Worm (Caenorhabditis elegans) whole organism, mixed stage, embryonic: ENCODE measurements around the gene ccpp-6.

Experiments
- M03D4.4 ChIP-seq: sonication (generic microtip); optimal IDR thresholded peaks from 2 replicates; lab custom pipeline; 2017; ENCODE audit warnings: mild to moderate bottlenecking, missing genetic modification characterization, missing compliant biosample characterization
- bed-3 ChIP-seq: fragments of 200-800 bp; sonication (Bioruptor generic); optimal IDR thresholded peaks from 3 replicates; lab custom pipeline; 2018; ENCODE audit warnings: mild to moderate bottlenecking, missing genetic modification characterization, moderate library complexity, missing compliant biosample characterization
- blmp-1 ChIP-seq: fragments of 150-350 bp; optimal IDR thresholded peaks from 2 replicates; lab custom pipeline; 2014; ENCODE audit warnings: missing biosample characterization, missing genetic modification characterization
- ceh-39 ChIP-seq: fragments of 150-350 bp; optimal IDR thresholded peaks from 2 replicates; lab custom pipeline; 2014; ENCODE audit warnings: missing biosample characterization, missing genetic modification characterization
- ces-1 ChIP-seq: fragments of 150-350 bp; optimal IDR thresholded peaks from 2 replicates; lab custom pipeline; 2014; ENCODE audit warnings: missing biosample characterization, missing genetic modification reagents, missing genetic modification characterization
- cnd-1 ChIP-seq: fragments of 200-800 bp; sonication (Bioruptor generic); optimal IDR thresholded peaks from 2 replicates; lab custom pipeline; 2018; ENCODE audit warnings: mild to moderate bottlenecking, missing genetic modification characterization, missing compliant biosample characterization
- elt-1 ChIP-seq: sonication (generic microtip); optimal IDR thresholded peaks from 2 replicates; lab custom pipeline; 2017; ENCODE audit warnings: missing genetic modification characterization, mild to moderate bottlenecking, missing compliant biosample characterization, antibody characterized with exemption, moderate library complexity, borderline replicate concordance; ENCODE audit not compliant: insufficient read depth
- elt-3 ChIP-seq: fragments of 150-350 bp; optimal IDR thresholded peaks from 2 replicates; lab custom pipeline; 2014; ENCODE audit warnings: missing biosample characterization, missing genetic modification characterization
- flh-1 ChIP-seq: fragments of 200-800 bp; sonication (Bioruptor generic); optimal IDR thresholded peaks from 2 replicates; lab custom pipeline; 2018; ENCODE audit warnings: mild to moderate bottlenecking, missing genetic modification characterization, moderate library complexity, missing compliant biosample characterization
- ham-2 ChIP-seq: fragments of 200-800 bp; sonication (Bioruptor generic); optimal IDR thresholded peaks from 2 replicates; lab custom pipeline; 2018; ENCODE audit warnings: mild to moderate bottlenecking, missing genetic modification characterization, missing compliant biosample characterization
- lin-13 ChIP-seq: fragments of 150-350 bp; optimal IDR thresholded peaks from 2 replicates; lab custom pipeline; 2014; ENCODE audit warnings: missing biosample characterization, missing genetic modification characterization
- lsy-2 ChIP-seq: fragments of 150-350 bp; optimal IDR thresholded peaks from 2 replicates; lab custom pipeline; 2014; ENCODE audit warnings: missing biosample characterization, missing genetic modification characterization
- mab-5 ChIP-seq: fragments of 150-350 bp; optimal IDR thresholded peaks from 2 replicates; lab custom pipeline; 2014; ENCODE audit warnings: missing biosample characterization, missing genetic modification characterization
- mls-2 ChIP-seq: sonication (generic microtip); optimal IDR thresholded peaks from 2 replicates; lab custom pipeline; 2016; ENCODE audit warnings: mild to moderate bottlenecking, missing genetic modification characterization, moderate library complexity, missing compliant biosample characterization
- nhr-12 ChIP-seq: fragments of 150-350 bp; optimal IDR thresholded peaks from 2 replicates; lab custom pipeline; 2014; ENCODE audit warnings: missing biosample characterization, missing genetic modification characterization
- nhr-2 ChIP-seq: fragments of 150-350 bp; optimal IDR thresholded peaks from 2 replicates; lab custom pipeline; 2014; ENCODE audit warnings: missing biosample characterization, missing genetic modification characterization
- nhr-237 ChIP-seq: fragments of 150-350 bp; optimal IDR thresholded peaks from 2 replicates; lab custom pipeline; 2014; ENCODE audit warnings: missing biosample characterization, missing genetic modification characterization
- nhr-28 ChIP-seq: fragments of 150-350 bp; optimal IDR thresholded peaks from 2 replicates; lab custom pipeline; 2014; ENCODE audit warnings: missing biosample characterization, missing genetic modification characterization
- nhr-76 ChIP-seq: sonication (generic microtip); optimal IDR thresholded peaks from 2 replicates; lab custom pipeline; 2017; ENCODE audit warnings: missing biosample characterization, missing genetic modification characterization
- pha-4 ChIP-seq: fragments of 150-350 bp; optimal IDR thresholded peaks from 2 replicates; lab custom pipeline; 2018; ENCODE audit warnings: missing biosample characterization, missing genetic modification reagents, missing genetic modification characterization
- sem-2 ChIP-seq: fragments of 200-800 bp; sonication (Bioruptor generic); optimal IDR thresholded peaks from 2 replicates; lab custom pipeline; 2018; ENCODE audit warnings: mild to moderate bottlenecking, missing genetic modification characterization, missing compliant biosample characterization
- snpc-4 ChIP-seq: fragments of 150-350 bp; optimal IDR thresholded peaks from 2 replicates; lab custom pipeline; 2014; ENCODE audit warnings: missing biosample characterization, missing genetic modification characterization
- sptf-1 ChIP-seq: sonication (generic microtip); optimal IDR thresholded peaks from 2 replicates; lab custom pipeline; 2017; ENCODE audit warnings: mild to moderate bottlenecking, missing genetic modification characterization, moderate library complexity, missing compliant biosample characterization
- tbx-8 ChIP-seq: fragments of 200-800 bp; sonication (Bioruptor generic); optimal IDR thresholded peaks from 2 replicates; lab custom pipeline; 2018; ENCODE audit warnings: mild to moderate bottlenecking, missing genetic modification characterization, moderate library complexity, missing compliant biosample characterization
- unc-120 ChIP-seq: sonication (generic microtip); optimal IDR thresholded peaks from 2 replicates; lab custom pipeline; 2017; ENCODE audit warnings: missing genetic modification characterization, missing compliant biosample characterization; ENCODE audit not compliant: poor library complexity, severe bottlenecking
- unc-39 ChIP-seq: fragments of 150-350 bp; optimal IDR thresholded peaks from 2 replicates; lab custom pipeline; 2014; ENCODE audit warnings: missing biosample characterization, missing genetic modification characterization
- unc-62 ChIP-seq: fragments of 150-350 bp; optimal IDR thresholded peaks from 2 replicates; lab custom pipeline; 2014; ENCODE audit warnings: missing biosample characterization, missing genetic modification reagents, missing genetic modification characterization
- zip-8 ChIP-seq: fragments of 150-350 bp; optimal IDR thresholded peaks from 2 replicates; lab custom pipeline; 2014; ENCODE audit warnings: missing biosample characterization, missing genetic modification characterization

ccpp-6 gene

DNA sequence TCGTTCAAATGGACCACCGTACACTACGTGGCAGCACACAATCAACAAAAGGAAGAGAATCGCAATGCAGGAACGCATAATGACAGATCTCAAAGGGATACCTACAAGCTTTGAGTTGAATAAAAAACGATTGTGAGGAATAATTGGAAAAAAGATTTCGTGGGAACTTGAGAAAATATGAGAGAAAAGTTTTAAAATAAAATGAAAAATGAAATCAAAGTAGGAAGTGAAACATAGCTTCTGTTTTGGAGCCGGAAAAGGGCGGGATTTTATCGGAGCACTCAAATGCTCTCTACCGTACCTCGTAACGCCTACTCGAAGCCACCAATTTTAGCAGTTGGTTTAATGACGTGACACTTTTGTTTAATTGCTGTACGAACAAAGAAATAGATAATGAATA, 42.3 kb downstream of the ccpp-6 start, which contains the start of gene F09E5.14:
Gene F09E5.14, minus strand, starts transcription at position 101 of the 400 bp plus-strand sequence.
- TF ChIP-seq snpc-4 (tag; lab: Kevin White, UChicago), result no peak
- TF ChIP-seq cnd-1, result no peak
- TF ChIP-seq nhr-28 (tag; lab: Kevin White, UChicago), result no peak
- no peak for TF ChIP-seq ces-1 (GFP tag; lab: Kevin White, UChicago)
- TF ChIP-seq bed-3, result no peak
- TF ChIP-seq pha-4 (tag; lab: Kevin White, UChicago), result no peak
- no peak for TF ChIP-seq blmp-1 (tag; lab: Kevin White, UChicago)

DNA sequence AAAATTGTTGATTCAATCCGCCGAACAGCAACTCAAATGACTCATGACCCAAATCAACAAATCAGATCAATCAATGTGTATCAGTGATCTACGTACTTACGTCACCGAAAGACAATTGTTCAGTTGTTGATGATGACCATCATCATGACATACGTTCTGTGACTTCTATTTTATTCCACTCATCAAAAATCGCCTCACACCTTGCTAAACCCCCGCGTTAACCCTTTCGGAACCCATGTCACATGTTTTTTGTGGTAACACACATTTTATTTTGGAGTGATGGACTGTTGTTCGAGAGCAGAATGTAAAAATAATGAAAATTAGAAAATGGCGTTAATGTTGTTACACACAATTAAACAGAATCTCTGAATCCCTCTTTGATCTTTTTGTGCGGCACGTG, 44.7 kb downstream of the ccpp-6 start:
- TF ChIP-seq elt-3 (tag; lab: Kevin White, UChicago) (no peak), nhr-76 (tag; lab: Kevin White, UChicago) (no peak), ces-1 (GFP tag; lab: Kevin White, UChicago) (no peak), nhr-12 (tag; lab: Kevin White, UChicago) (no peak), mls-2 (tag; lab: Kevin White, UChicago) (no peak), M03D4.4 (tag; lab: Kevin White, UChicago) (no peak), lsy-2 (no peak)

DNA sequence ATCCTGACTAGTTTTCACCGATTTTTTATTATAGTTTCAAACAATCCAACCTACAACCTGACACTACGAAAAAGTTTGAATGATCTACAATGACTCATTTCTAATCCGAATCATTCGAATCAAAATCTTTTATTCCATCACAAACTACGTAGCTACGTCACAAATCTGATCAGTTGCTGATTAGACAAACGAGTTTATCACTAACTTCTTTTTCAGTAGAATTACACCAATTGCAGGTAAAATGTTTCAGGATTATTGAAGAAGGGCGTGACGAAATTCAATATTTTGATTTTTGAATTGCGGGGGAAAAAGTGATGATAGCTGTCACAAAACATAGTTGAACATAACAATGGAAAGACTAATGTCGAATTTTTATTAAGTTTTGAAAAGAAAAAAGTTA, 45.5 kb downstream of the ccpp-6 start:
- TF ChIP-seq mls-2 (tag; lab: Kevin White, UChicago), result no peak
- no peak for TF ChIP-seq lsy-2
- no peak for TF ChIP-seq sptf-1 (tag; lab: Kevin White, UChicago)
- no peak for TF ChIP-seq blmp-1 (tag; lab: Kevin White, UChicago)
- TF ChIP-seq snpc-4 (tag; lab: Kevin White, UChicago), result no peak
- no peak for TF ChIP-seq ham-2 (GFP tag; lab: Kevin White, UChicago)
- no peak for TF ChIP-seq pha-4 (tag; lab: Kevin White, UChicago)
- TF ChIP-seq nhr-2, result no peak
- no peak for TF ChIP-seq elt-3 (tag; lab: Kevin White, UChicago)
- no peak for TF ChIP-seq unc-39 (tag; lab: Kevin White, UChicago)
- no peak for TF ChIP-seq M03D4.4 (tag; lab: Kevin White, UChicago)
- TF ChIP-seq elt-1 (tag; lab: Kevin White, UChicago), result no peak
- no peak for TF ChIP-seq nhr-28 (tag; lab: Kevin White, UChicago)
- TF ChIP-seq lin-13 (tag; lab: Kevin White, UChicago), result no peak
- no peak for TF ChIP-seq tbx-8 (GFP tag; lab: Kevin White, UChicago)
- TF ChIP-seq nhr-237, result no peak
- TF ChIP-seq nhr-12 (tag; lab: Kevin White, UChicago), result no peak

DNA sequence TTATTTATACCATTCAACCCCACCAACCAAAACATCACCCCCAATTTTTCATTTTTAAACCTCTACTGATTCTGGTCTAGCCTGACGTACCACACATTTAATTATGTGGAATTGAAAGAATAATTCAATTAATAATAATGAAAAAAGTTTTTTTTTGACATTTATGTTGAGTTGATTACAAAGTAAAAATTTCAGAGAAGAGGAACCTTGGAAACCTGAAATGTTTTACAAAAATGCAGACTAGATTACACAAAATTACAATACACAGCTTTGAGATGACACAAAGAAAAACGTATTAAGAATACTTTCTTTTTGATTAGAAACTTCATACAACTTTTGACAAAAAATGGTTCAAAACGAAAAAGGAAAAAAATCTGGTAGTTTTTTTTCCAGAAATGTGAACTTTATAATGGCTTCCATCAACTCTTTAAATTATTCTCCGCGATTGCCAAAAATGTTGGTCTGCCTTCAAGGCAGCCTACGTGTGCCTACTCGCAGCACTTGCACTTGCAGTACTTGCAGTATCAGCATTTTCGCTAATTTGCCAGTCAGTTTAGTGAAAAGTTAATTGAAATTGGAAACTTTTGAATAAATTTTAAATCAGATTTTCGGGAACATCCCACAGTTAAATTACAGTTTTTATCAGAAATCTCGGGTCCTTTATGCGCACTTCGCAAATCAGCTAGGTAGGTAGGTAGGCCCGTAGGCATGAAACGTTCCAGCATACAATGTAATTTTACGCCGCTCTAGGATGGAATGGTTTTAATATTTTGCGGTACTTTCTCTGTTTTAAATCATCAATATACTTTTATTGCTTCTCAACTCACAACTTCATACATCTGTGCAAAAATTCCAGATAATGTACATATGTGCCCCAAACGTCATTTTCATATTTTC, 46.2 kb downstream of the ccpp-6 start:
- TF ChIP-seq snpc-4 (tag; lab: Kevin White, UChicago) (no peak), ceh-39 (tag; lab: Kevin White, UChicago) (no peak), bed-3 (no peak), ces-1 (GFP tag; lab: Kevin White, UChicago) (peak; percentile 42), sem-2 (GFP tag; lab: Kevin White, UChicago) (no peak), zip-8 (no peak)
- TF ChIP-seq, all 35 proteins: peak for 1

DNA sequence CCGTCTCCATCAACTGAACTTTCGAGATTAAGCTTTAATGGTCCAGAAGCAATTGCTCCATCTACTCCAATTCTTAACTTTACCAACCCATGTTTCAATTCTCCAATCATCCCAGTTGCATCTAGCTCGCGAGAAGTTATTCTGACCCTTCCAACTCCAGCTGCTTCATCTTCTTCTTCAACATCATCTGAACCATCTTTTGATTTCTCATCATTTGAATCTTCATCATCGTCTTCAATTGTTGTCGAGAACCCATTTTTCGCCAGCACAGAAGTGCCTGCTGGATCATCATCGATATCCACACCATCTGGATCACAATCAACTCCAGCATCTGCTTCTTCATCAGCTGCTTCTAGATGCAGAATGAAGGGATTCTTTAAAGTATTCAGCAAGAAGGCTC, 47.6 kb downstream of the ccpp-6 start:
- no peak for TF ChIP-seq M03D4.4 (tag; lab: Kevin White, UChicago)
- TF ChIP-seq lin-13 (tag; lab: Kevin White, UChicago), result no peak
- no peak for TF ChIP-seq unc-39 (tag; lab: Kevin White, UChicago)
- TF ChIP-seq nhr-237, result no peak
- no peak for TF ChIP-seq ces-1 (GFP tag; lab: Kevin White, UChicago)
- no peak for TF ChIP-seq zip-8
- TF ChIP-seq sptf-1 (tag; lab: Kevin White, UChicago), result no peak
- TF ChIP-seq nhr-28 (tag; lab: Kevin White, UChicago), result no peak
- TF ChIP-seq sem-2 (GFP tag; lab: Kevin White, UChicago), result no peak
- no peak for TF ChIP-seq elt-3 (tag; lab: Kevin White, UChicago)
- TF ChIP-seq unc-62 (GFP tag; lab: Kevin White, UChicago), result no peak
- TF ChIP-seq flh-1 (GFP tag; lab: Kevin White, UChicago), result no peak
- TF ChIP-seq mls-2 (tag; lab: Kevin White, UChicago), result no peak
- TF ChIP-seq unc-120 (tag; lab: Kevin White, UChicago), result no peak
- TF ChIP-seq mab-5 (tag; lab: Kevin White, UChicago), result no peak
- TF ChIP-seq nhr-12 (tag; lab: Kevin White, UChicago), result no peak
- TF ChIP-seq lsy-2, result no peak
- TF ChIP-seq nhr-2, result no peak
- TF ChIP-seq, all 35 proteins: peak for 0
